Worm (Caenorhabditis elegans): ENCODE data around the gene ttyh-1.
A peak's percentile ranks its signal among the peaks of the same experiment; 100 is the strongest.

The ttyh-1 gene

DNA sequence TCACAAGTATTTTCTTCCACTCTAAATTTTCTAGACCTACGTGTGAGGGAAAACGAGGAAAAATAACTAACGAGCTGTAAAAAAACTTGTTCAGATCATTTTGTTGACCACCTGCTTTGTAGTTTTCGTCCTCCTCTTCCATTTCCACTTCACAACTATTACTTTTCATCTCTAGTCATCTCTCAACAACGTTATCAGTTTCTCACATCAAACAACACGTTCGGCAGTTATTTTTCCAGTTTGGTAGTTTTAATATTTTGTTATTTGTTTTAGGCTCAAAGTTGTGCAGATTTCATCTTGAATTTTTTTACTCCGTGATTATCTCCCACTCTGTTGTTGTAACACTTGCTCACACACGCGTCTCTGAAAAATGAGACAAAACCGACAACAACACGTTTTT lies 1.4 kb upstream of the ttyh-1 start:
- TF ChIP-seq lin-39 (tag; optimal IDR thresholded peaks at IDR 0.05) = no peak
- no peak for TF ChIP-seq gmeb-1 (tag; optimal IDR thresholded peaks at IDR 0.05)
- TF ChIP-seq fos-1 (tag; optimal IDR thresholded peaks at IDR 0.05) = no peak
- no peak for TF ChIP-seq dmd-4 (tag; optimal IDR thresholded peaks at IDR 0.05)
- no peak for TF ChIP-seq crh-2 (tag; optimal IDR thresholded peaks at IDR 0.05)
- TF ChIP-seq zag-1 (tag; optimal IDR thresholded peaks at IDR 0.05) = no peak

DNA sequence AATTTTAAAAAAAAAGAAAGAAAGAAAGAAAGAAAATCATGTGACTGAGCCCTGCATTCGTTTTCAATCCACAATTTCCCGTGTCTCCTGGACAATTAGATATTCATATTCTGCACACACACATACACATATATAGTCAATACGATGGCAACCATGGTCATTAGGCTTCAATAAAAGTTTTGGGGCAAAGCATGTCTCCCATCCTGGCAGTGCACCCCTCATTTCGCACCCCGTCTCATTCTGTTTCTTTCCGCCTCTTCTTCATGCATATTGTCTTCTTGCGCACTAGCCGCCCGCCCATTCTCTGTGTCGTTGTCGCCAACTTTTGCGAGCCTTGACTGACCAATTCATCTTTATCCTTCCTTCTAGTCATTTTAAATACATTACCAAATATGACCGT lies 877 bp upstream of the ttyh-1 start:
- no peak for TF ChIP-seq nhr-21 (tag; optimal IDR thresholded peaks at IDR 0.05)
- TF ChIP-seq sma-3 (GFP tag; optimal IDR thresholded peaks at IDR 0.05) = no peak
- TF ChIP-seq sem-4 (tag; optimal IDR thresholded peaks at IDR 0.05) = no peak
- TF ChIP-seq ztf-11 (tag; optimal IDR thresholded peaks at IDR 0.05) = no peak
- TF ChIP-seq nhr-129 (tag; optimal IDR thresholded peaks at IDR 0.05) = peak; percentile 9

DNA sequence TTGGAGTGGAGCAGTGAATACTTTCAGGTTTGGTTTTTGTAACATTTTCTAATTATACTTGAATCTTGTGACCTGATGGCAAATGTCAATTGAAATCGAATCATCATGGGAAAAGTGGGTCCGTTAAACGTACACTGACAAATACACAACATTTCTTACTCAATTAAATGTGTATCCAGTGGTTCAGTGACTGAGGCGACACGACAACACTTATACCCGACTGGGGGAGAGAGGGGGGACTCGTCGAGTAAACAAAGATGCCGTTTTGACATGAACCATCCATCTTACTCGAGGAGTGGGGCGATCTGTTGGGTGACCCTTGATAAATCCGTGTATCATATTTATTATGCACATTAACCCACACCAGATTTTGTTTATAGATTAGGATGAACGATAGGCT lies 328 bp downstream of the ttyh-1 start:
- TF ChIP-seq ztf-4 (tag; optimal IDR thresholded peaks at IDR 0.05) (no peak), mab-5 (tag; optimal IDR thresholded peaks at IDR 0.05) (peak; percentile 23), nhr-129 (tag; optimal IDR thresholded peaks at IDR 0.05) (peak; percentile 36), lsy-2 (tag; optimal IDR thresholded peaks at IDR 0.05) (peak in 1 of 2 experiments; percentile 18)

DNA sequence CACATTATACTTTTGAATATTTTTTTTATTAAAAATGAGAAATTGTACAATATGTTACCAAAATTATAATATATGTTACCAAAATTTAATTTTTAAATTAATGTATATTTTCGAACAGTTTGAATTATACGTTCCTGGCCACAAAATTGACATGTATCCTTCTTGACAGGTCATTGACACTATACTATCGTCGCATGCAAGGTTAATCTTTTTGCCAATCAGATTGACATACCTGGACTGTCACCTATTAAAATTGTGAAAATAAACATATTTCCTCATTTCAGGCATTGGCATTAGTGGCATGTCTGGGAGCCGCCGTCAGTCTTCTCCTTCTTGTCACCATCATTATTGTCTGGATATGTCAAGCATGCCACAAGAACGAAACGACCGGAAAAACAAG lies 1.6 kb downstream of the ttyh-1 start:
- TF ChIP-seq alr-1 (tag; optimal IDR thresholded peaks at IDR 0.05) = no peak
- TF ChIP-seq lin-13 (GFP tag; optimal IDR thresholded peaks at IDR 0.05) = no peak
- TF ChIP-seq nhr-23 (tag; optimal IDR thresholded peaks at IDR 0.05) = no peak
- no peak for TF ChIP-seq lin-11 (tag; optimal IDR thresholded peaks at IDR 0.05)
- TF ChIP-seq dmd-4 (tag; optimal IDR thresholded peaks at IDR 0.05) = no peak

DNA sequence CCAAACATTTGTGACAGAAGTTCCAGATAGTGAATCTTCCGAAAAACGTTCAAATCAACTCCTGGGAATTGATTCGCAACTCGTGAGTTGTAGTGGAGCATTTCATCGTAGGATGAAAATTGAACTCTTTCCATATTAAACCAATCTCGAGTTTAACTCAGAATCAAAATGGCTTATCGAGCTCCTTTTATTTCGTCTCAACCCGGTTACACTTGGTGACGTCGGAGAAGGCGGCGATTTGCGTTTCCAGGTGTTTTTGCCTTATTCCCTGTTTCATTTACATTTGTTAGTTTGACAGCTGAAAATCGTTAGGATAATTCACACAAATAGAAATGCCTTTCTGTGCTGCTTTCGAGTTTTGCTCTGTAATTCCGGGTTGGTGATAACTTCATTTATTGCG lies 7.0 kb downstream of the ttyh-1 start, which contains the start of gene F42E11.3:
TSS of gene F42E11.3 (minus strand) at position 101 of the 400 bp plus-strand sequence.
- TF ChIP-seq lin-13 (GFP tag; optimal IDR thresholded peaks at IDR 0.05) = no peak
- no peak for TF ChIP-seq mbf-1 (tag; optimal IDR thresholded peaks at IDR 0.05)
- TF ChIP-seq R02D3.7 (tag; optimal IDR thresholded peaks at IDR 0.05) = no peak

DNA sequence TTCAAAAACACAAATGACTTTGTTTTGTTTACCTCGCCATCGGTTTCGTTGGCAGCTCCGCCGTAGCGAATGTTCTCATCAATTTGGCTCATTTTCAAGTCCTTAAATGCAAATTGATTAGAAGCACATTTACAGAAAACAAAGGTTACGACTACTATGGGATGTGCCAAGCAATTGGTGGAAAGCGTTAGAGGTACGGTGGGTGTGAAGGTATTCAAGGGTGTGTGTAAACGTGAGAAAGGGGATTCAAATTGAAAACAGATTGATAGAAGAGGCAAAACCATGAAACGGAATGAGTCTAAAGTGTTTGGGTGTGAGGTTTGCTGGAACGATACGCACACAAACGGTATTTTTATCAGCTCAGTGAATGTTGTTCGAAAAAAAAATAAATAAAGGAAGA lies 8.9 kb downstream of the ttyh-1 start, which contains the start of gene tni-1:
TSS of gene tni-1 (minus strand) at position 101 of the 400 bp plus-strand sequence.
- TF ChIP-seq ZK546.5 (tag; optimal IDR thresholded peaks at IDR 0.05) (no peak), ztf-11 (tag; optimal IDR thresholded peaks at IDR 0.05) (no peak), mbf-1 (tag; optimal IDR thresholded peaks at IDR 0.05) (no peak), blmp-1 (tag; optimal IDR thresholded peaks at IDR 0.05; ENCODE audit: insufficient read depth) (no peak), F13H6.1 (tag; optimal IDR thresholded peaks at IDR 0.05) (no peak), nhr-237 (tag; optimal IDR thresholded peaks at IDR 0.05) (no peak), nhr-23 (tag; optimal IDR thresholded peaks at IDR 0.05) (no peak), nhr-6 (tag; optimal IDR thresholded peaks at IDR 0.05) (no peak), ztf-1 (GFP tag; conservative IDR thresholded peaks at IDR 0.05) (no peak), crh-2 (tag; optimal IDR thresholded peaks at IDR 0.05) (no peak)

DNA sequence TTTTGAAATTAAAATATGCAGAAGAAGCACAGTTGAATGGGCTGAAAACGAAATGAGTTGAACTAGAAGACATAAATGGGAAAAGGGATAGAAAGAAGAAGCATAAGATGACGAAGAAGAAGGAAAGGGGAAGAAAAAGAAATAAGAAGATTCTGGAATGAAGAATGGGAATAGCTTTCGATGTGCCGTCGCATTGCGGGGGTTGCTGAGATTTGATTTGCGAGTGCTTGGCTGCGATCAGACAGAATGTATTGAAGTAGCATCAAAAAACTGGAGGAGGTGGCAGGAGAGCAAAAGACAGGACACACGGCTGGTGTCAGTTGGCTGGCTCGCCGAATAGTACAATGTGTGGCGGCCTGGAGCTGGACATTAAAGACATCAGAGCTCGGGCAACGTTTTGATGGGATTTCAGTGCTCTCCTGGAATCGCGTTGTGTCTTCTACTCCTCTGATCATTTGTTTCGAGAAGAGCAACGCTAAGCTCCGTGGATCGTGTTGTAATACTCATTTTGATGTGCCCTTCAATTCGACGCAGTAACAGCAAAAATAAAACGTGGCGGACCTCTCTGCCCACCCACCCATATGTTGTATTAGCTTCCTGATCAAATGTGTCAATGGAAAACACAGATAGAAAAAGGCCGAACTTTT lies 10.7 kb downstream of the ttyh-1 start:
- TF ChIP-seq nhr-12 (tag; optimal IDR thresholded peaks at IDR 0.05) = no peak
- no peak for TF ChIP-seq aly-2 (tag; optimal IDR thresholded peaks at IDR 0.05)
- TF ChIP-seq R02D3.7 (tag; optimal IDR thresholded peaks at IDR 0.05) = no peak
- TF ChIP-seq nhr-129 (tag; optimal IDR thresholded peaks at IDR 0.05) = peak; percentile 57
- TF ChIP-seq sma-3 (GFP tag; optimal IDR thresholded peaks at IDR 0.05) = no peak
- TF ChIP-seq C34F6.9 (tag; optimal IDR thresholded peaks at IDR 0.05) = no peak
- TF ChIP-seq unc-55 (GFP tag; optimal IDR thresholded peaks at IDR 0.05) = no peak
- TF ChIP-seq sem-4 (tag; optimal IDR thresholded peaks at IDR 0.05) = peak; percentile 4
- TF ChIP-seq lsy-2 (tag; optimal IDR thresholded peaks at IDR 0.05) = peak in 1 of 2 experiments; percentile 3
- TF ChIP-seq nhr-237 (tag; optimal IDR thresholded peaks at IDR 0.05) = no peak
- no peak for TF ChIP-seq ztf-1 (GFP tag; conservative IDR thresholded peaks at IDR 0.05)
- no peak for TF ChIP-seq nhr-6 (tag; optimal IDR thresholded peaks at IDR 0.05)
- no peak for TF ChIP-seq alr-1 (tag; optimal IDR thresholded peaks at IDR 0.05)
- TF ChIP-seq nhr-10 (tag; optimal IDR thresholded peaks at IDR 0.05) = no peak
- TF ChIP-seq elt-3 (tag; optimal IDR thresholded peaks at IDR 0.05) = no peak
- no peak for TF ChIP-seq blmp-1 (tag; optimal IDR thresholded peaks at IDR 0.05; ENCODE audit: insufficient read depth)
- no peak for TF ChIP-seq ztf-4 (tag; optimal IDR thresholded peaks at IDR 0.05)
- no peak for TF ChIP-seq skn-1 (tag; optimal IDR thresholded peaks at IDR 0.05)
- peak; percentile 89 for TF ChIP-seq F13H6.1 (tag; optimal IDR thresholded peaks at IDR 0.05)
- no peak for TF ChIP-seq nhr-21 (tag; optimal IDR thresholded peaks at IDR 0.05)
- peak; percentile 60 for TF ChIP-seq sma-9 (GFP tag; optimal IDR thresholded peaks at IDR 0.05)
- no peak for TF ChIP-seq sma-9 (tag; optimal IDR thresholded peaks at IDR 0.05)
- TF ChIP-seq nhr-23 (tag; optimal IDR thresholded peaks at IDR 0.05) = no peak
- TF ChIP-seq egl-27 (tag; optimal IDR thresholded peaks at IDR 0.05) = no peak
- TF ChIP-seq mbf-1 (tag; optimal IDR thresholded peaks at IDR 0.05) = no peak
